Worm (Caenorhabditis elegans): ENCODE results near the gene W08F4.3.
"Not testable (repeated sequence)": the region's sequence is repeated elsewhere in the genome, so short reads cannot be mapped to it uniquely, and the experiment has no call there.

The W08F4.3 gene

DNA sequence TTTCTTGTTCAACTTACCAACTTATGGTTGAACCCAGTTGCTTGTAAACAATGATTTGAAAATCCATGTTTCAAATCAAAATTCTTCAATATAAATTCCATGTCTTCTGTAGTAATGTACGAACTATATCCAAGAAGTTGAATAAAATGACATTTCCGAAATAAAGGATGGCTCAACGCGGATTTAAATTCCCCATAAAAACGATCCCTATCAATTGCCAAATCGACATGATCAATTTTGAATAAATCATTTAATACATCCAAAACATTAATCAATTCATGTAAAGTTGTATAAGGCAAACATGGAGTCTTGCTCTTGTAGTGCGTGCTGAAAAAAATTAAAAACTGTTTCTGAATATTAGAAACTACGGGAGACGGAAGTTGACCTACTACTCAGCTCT, 10.7 kb downstream of the W08F4.3 start, which contains the start of gene W08F4.10:
TSS of gene W08F4.10 (minus strand) at position 101 of the 400 bp plus-strand sequence.
- TF ChIP-seq tbx-8 (GFP tag; optimal IDR thresholded peaks at IDR 0.05), result no peak

DNA sequence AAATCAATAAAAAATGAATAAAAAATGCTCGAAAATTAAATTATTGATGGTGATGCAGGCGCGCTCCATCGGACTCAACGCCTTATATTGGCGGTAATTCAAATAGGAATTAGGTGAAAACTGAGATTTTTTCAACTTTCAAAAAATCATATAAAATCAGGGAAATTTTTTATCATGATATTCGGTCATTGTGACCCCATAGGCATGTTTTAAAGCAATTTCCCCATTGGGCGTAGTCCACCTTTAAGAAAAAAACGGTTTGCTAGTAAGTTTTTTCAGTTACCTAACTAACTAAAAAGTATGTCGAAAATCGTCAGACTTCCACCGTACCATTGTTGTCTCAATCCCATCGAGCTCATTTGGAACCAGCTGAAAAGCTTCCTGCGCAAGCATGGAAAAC, 12.8 kb downstream of the W08F4.3 start, which contains the start of gene W08F4.1:
TSS of gene W08F4.1 (plus strand) at position 301 of the 400 bp plus-strand sequence.
- not testable (repeated sequence) for TF ChIP-seq nhr-12, nhr-28, ceh-39 (tag; optimal IDR thresholded peaks at IDR 0.05)

DNA sequence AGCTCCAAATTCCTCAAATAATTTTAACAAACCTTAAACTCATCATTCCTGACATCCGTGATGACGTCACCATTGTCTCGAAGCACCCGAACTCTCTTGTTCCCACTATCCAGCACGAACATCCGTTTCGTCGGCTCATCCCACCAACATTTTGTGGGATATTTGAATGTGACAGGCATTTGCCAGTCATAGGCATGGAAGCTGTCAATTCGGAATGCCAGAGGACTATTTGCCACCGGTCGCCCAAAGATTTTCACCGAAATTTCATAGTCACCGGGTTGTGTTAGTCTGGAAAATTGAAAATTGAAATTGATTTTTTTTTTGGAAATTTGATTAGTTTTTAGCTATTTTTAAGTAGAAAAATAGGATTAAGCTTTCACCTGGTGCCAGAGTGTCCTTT, 16.3 kb downstream of the W08F4.3 start:
- TF ChIP-seq elt-3 (tag; optimal IDR thresholded peaks at IDR 0.05), result no peak
- no peak for TF ChIP-seq nhr-12 (tag; optimal IDR thresholded peaks at IDR 0.05)
- no peak for TF ChIP-seq ceh-43 (GFP tag; optimal IDR thresholded peaks at IDR 0.05)
- no peak for TF ChIP-seq zip-8 (tag; optimal IDR thresholded peaks at IDR 0.05)
- no peak for TF ChIP-seq ces-1 (GFP tag; optimal IDR thresholded peaks at IDR 0.05)
- TF ChIP-seq lin-32 (GFP tag; optimal IDR thresholded peaks at IDR 0.05), result no peak

ce11 chrII:601305-601704, 20.9 kb downstream of the W08F4.3 start:
- TF ChIP-seq hlh-1 (tag; optimal IDR thresholded peaks at IDR 0.05) (no peak), pha-4 (tag; optimal IDR thresholded peaks at IDR 0.05) (peak; percentile 51), ceh-39 (tag; optimal IDR thresholded peaks at IDR 0.05) (no peak), ces-1 (GFP tag; optimal IDR thresholded peaks at IDR 0.05) (peak; percentile 32), sem-2 (GFP tag; optimal IDR thresholded peaks at IDR 0.05) (no peak), lin-13 (tag; optimal IDR thresholded peaks at IDR 0.05) (no peak), cnd-1 (tag; optimal IDR thresholded peaks at IDR 0.05) (no peak), zip-8 (tag; optimal IDR thresholded peaks at IDR 0.05) (no peak), unc-62 (GFP tag; optimal IDR thresholded peaks at IDR 0.05) (no peak), bed-3 (GFP tag; optimal IDR thresholded peaks at IDR 0.05) (no peak)

DNA sequence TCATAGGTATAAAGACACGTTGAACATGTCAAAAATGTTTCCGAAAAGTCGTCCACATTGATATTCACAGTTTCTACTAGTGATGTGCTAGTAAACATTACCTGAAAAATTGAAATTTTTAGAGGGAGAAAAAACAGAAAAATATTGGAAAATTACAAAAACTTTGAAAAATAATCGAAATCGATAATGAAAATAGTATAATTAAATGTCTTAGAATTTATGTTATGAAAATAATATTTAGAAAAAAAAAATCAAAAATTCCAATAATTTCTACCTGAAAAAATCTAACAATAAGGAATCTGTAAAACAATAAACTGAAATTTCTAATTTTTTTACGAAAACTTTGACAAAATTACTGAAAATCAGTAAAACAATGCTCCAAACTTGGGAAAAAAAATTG, 21.6 kb downstream of the W08F4.3 start, which contains the start of gene nhl-3:
TSS of gene nhl-3 (minus strand) at position 101 of the 400 bp plus-strand sequence.
- TF ChIP-seq pha-4 (tag; optimal IDR thresholded peaks at IDR 0.05) (no peak), ztf-11 (tag; optimal IDR thresholded peaks at IDR 0.05) (no peak), nhr-2 (tag; optimal IDR thresholded peaks at IDR 0.05) (no peak), lsy-2 (tag; optimal IDR thresholded peaks at IDR 0.05) (no peak), ceh-39 (tag; optimal IDR thresholded peaks at IDR 0.05) (no peak), ham-2 (GFP tag; optimal IDR thresholded peaks at IDR 0.05) (no peak), nhr-237 (tag; optimal IDR thresholded peaks at IDR 0.05) (no peak), unc-62 (GFP tag; optimal IDR thresholded peaks at IDR 0.05) (no peak), tbx-8 (GFP tag; optimal IDR thresholded peaks at IDR 0.05) (no peak), elt-1 (tag; optimal IDR thresholded peaks at IDR 0.05; ENCODE audit: borderline replicate concordance, insufficient read depth) (no peak), lin-13 (tag; optimal IDR thresholded peaks at IDR 0.05) (no peak), sem-2 (GFP tag; optimal IDR thresholded peaks at IDR 0.05) (no peak), ceh-43 (GFP tag; optimal IDR thresholded peaks at IDR 0.05) (no peak), nhr-76 (tag; optimal IDR thresholded peaks at IDR 0.05) (no peak), hlh-1 (tag; optimal IDR thresholded peaks at IDR 0.05) (no peak), flh-1 (GFP tag; optimal IDR thresholded peaks at IDR 0.05) (no peak), nhr-12 (tag; optimal IDR thresholded peaks at IDR 0.05) (no peak), snpc-4 (tag; optimal IDR thresholded peaks at IDR 0.05) (no peak), nhr-28 (tag; optimal IDR thresholded peaks at IDR 0.05) (no peak)

ce11 chrII:602969-603368, 22.6 kb downstream of the W08F4.3 start:
- no peak for TF ChIP-seq nhr-237 (tag; optimal IDR thresholded peaks at IDR 0.05)
- TF ChIP-seq ceh-43 (GFP tag; optimal IDR thresholded peaks at IDR 0.05), result no peak
- TF ChIP-seq unc-39 (tag; optimal IDR thresholded peaks at IDR 0.05), result no peak
- peak; percentile 95 for TF ChIP-seq unc-62 (GFP tag; optimal IDR thresholded peaks at IDR 0.05)
- TF ChIP-seq bed-3 (GFP tag; optimal IDR thresholded peaks at IDR 0.05), result no peak
- TF ChIP-seq nhr-76 (tag; optimal IDR thresholded peaks at IDR 0.05), result no peak
- TF ChIP-seq lsy-2 (tag; optimal IDR thresholded peaks at IDR 0.05), result peak; percentile 1
- TF ChIP-seq nhr-28 (tag; optimal IDR thresholded peaks at IDR 0.05), result no peak
- peak; percentile 3 for TF ChIP-seq unc-120 (tag; optimal IDR thresholded peaks at IDR 0.05; ENCODE audit: poor library complexity, severe bottlenecking)
- TF ChIP-seq blmp-1 (tag; optimal IDR thresholded peaks at IDR 0.05), result no peak
- no peak for TF ChIP-seq elt-3 (tag; optimal IDR thresholded peaks at IDR 0.05)
- no peak for TF ChIP-seq sem-2 (GFP tag; optimal IDR thresholded peaks at IDR 0.05)
- TF ChIP-seq mls-2 (tag; optimal IDR thresholded peaks at IDR 0.05), result no peak
- TF ChIP-seq mab-5 (tag; optimal IDR thresholded peaks at IDR 0.05), result peak; percentile 79
- TF ChIP-seq hlh-1 (tag; optimal IDR thresholded peaks at IDR 0.05), result peak; percentile 90
- no peak for TF ChIP-seq nhr-2 (tag; optimal IDR thresholded peaks at IDR 0.05)
- TF ChIP-seq cnd-1 (tag; optimal IDR thresholded peaks at IDR 0.05), result no peak
- no peak for TF ChIP-seq snpc-4 (tag; optimal IDR thresholded peaks at IDR 0.05)
- TF ChIP-seq pha-4 (tag; optimal IDR thresholded peaks at IDR 0.05), result no peak
- peak; percentile 76 for TF ChIP-seq ces-1 (GFP tag; optimal IDR thresholded peaks at IDR 0.05)
- TF ChIP-seq ztf-11 (tag; optimal IDR thresholded peaks at IDR 0.05), result no peak
- TF ChIP-seq lin-13 (tag; optimal IDR thresholded peaks at IDR 0.05), result no peak
- no peak for TF ChIP-seq nhr-12 (tag; optimal IDR thresholded peaks at IDR 0.05)
- TF ChIP-seq ham-2 (GFP tag; optimal IDR thresholded peaks at IDR 0.05), result no peak
- TF ChIP-seq zip-8 (tag; optimal IDR thresholded peaks at IDR 0.05), result no peak
- TF ChIP-seq drap-1 (GFP tag; optimal IDR thresholded peaks at IDR 0.05), result no peak

All from whole organism, mixed stage, embryonic.